In the genomic region with DNA sequence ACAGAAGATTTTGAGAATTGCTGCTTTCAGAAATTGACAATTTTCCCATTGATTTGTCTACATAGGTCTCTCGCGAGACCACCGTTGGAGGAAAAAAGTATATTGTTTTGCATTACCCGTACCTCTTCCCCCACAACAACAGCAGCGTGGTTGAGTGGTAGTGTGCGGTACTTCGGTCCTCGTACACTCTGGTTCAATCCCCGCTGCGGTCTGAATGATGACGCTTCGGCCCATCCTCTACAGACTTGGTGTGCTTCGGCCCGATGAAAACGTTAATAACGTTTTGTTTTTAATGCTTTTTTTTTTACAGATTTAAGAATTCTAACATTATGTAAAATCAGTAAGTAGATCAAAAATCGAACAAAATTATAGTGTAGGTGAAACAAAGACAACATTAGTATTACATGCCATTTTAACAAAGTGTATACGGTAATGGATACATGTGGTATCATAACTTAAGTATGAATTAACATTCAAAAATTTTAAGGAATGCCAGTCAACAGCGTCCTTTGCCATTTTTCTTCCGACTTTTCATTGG, we compare ENCODE assay signal across 2 worm cellular contexts.
TF ChIP-seq lines count a peak whose summit lies in the region.

Gene ZK816.3 (plus strand): TSS at position 488 of the 538 bp plus-strand sequence.

TF ChIP-seq in whole organism, L1 larva, 84 proteins besides CTCF, POLR2A, EP300 and RAD21 (continued from another document):
- TF ChIP-seq mep-1 (tag; optimal IDR thresholded peaks at IDR 0.05; lab: Kevin White, UChicago): peak; percentile 38
- TF ChIP-seq ceh-63 (GFP tag; optimal IDR thresholded peaks at IDR 0.05; lab: Kevin White, UChicago): no peak
- peak in 1 of 2 experiments; percentile 27 for TF ChIP-seq lsy-2 (tag; optimal IDR thresholded peaks at IDR 0.05; lab: Kevin White, UChicago)
- TF ChIP-seq skn-1 (tag; optimal IDR thresholded peaks at IDR 0.05; lab: Kevin White, UChicago): peak; percentile 46

TF ChIP-seq in whole organism, young adult, 124 proteins besides CTCF, POLR2A, EP300 and RAD21 (continued from another document):
- TF ChIP-seq F39B2.1 (GFP tag; IDR thresholded peaks at IDR 0.05; lab: Robert Waterston, UW) (no peak), ceh-100 (GFP tag; IDR thresholded peaks at IDR 0.05; lab: Robert Waterston, UW) (no peak), akir-1 (GFP tag; optimal IDR thresholded peaks at IDR 0.05; lab: Kevin White, UChicago) (peak; percentile 45), ztf-18 (tag; optimal IDR thresholded peaks at IDR 0.05; lab: Kevin White, UChicago) (peak; percentile 50), pha-4 (tag; optimal IDR thresholded peaks at IDR 0.05; lab: Kevin White, UChicago) (no peak), F10E7.11 (tag; optimal IDR thresholded peaks at IDR 0.05; lab: Kevin White, UChicago) (no peak), nfya-1 (tag; optimal IDR thresholded peaks at IDR 0.05; lab: Kevin White, UChicago; ENCODE audit: borderline replicate concordance, insufficient read depth) (no peak), egrh-3 (GFP tag; IDR thresholded peaks at IDR 0.05; lab: Robert Waterston, UW) (0 out of 2 replicates have a peak, but pooled peaks have one; percentile 7), hsf-1 (GFP tag; IDR thresholded peaks at IDR 0.05; lab: Robert Waterston, UW) (no peak), chd-7 (tag; optimal IDR thresholded peaks at IDR 0.05; lab: Kevin White, UChicago) (no peak), dpff-1 (tag; optimal IDR thresholded peaks at IDR 0.05; lab: Kevin White, UChicago) (no peak), lsl-1 (GFP tag; optimal IDR thresholded peaks at IDR 0.05; lab: Kevin White, UChicago) (no peak), fkh-3 (tag; optimal IDR thresholded peaks at IDR 0.05; lab: Kevin White, UChicago) (no peak), let-607 (tag; optimal IDR thresholded peaks at IDR 0.05; lab: Kevin White, UChicago) (no peak), attf-5 (GFP tag; optimal IDR thresholded peaks at IDR 0.05; lab: Kevin White, UChicago) (no peak), snpc-4 (GFP tag; optimal IDR thresholded peaks at IDR 0.05; lab: Kevin White, UChicago) (peak; percentile 57), snpc-4 (tag; optimal IDR thresholded peaks at IDR 0.05; lab: Kevin White, UChicago) (peak in 2 of 4 experiments; percentile 25 to 65), ekl-4 (GFP tag; IDR thresholded peaks at IDR 0.05; lab: Robert Waterston, UW) (no peak), madf-10 (tag; optimal IDR thresholded peaks at IDR 0.05; lab: Kevin White, UChicago) (peak; percentile 47), tbx-9 (tag; optimal IDR thresholded peaks at IDR 0.05; lab: Kevin White, UChicago; ENCODE audit: borderline replicate concordance) (no peak), tbp1 (GFP tag; optimal IDR thresholded peaks at IDR 0.05; lab: Kevin White, UChicago) (peak; percentile 85), ets-4 (GFP tag; optimal IDR thresholded peaks at IDR 0.05; lab: Kevin White, UChicago) (no peak), ceh-91 (GFP tag; IDR thresholded peaks at IDR 0.05; lab: Robert Waterston, UW) (no peak), dpl-1 (GFP tag; optimal IDR thresholded peaks at IDR 0.05; lab: Kevin White, UChicago) (no peak), dox-1 (GFP tag; IDR thresholded peaks at IDR 0.05; lab: Robert Waterston, UW) (peak; percentile 64; the same call in 1 of the 2 replicates), F33H1.4 (GFP tag; IDR thresholded peaks at IDR 0.05; lab: Robert Waterston, UW) (no peak), ceh-27 (GFP tag; optimal IDR thresholded peaks at IDR 0.05; lab: Kevin White, UChicago) (peak; percentile 78), rcor-1 (GFP tag; IDR thresholded peaks at IDR 0.05; lab: Robert Waterston, UW) (peak; percentile 69), hmg-20 (GFP tag; IDR thresholded peaks at IDR 0.05; lab: Robert Waterston, UW) (no peak), Y53F4B.3 (GFP tag; IDR thresholded peaks at IDR 0.05; lab: Robert Waterston, UW) (peak; percentile 49; the same call in 1 of the 2 replicates), unc-130 (GFP tag; optimal IDR thresholded peaks at IDR 0.05; lab: Kevin White, UChicago) (no peak), snpc-1.1 (tag; optimal IDR thresholded peaks at IDR 0.05; lab: Kevin White, UChicago; ENCODE audit: insufficient read depth) (peak; percentile 10), F37B4.10 (GFP tag; IDR thresholded peaks at IDR 0.05; lab: Robert Waterston, UW) (no peak), aptf-2 (GFP tag; conservative IDR thresholded peaks at IDR 0.05; lab: Robert Waterston, UW) (no peak), zfh-2 (GFP tag; conservative IDR thresholded peaks at IDR 0.05; lab: Robert Waterston, UW) (no peak), repo-1 (tag; optimal IDR thresholded peaks at IDR 0.05; lab: Kevin White, UChicago) (no peak), madf-8 (GFP tag; conservative IDR thresholded peaks at IDR 0.05; lab: Robert Waterston, UW) (no peak), attf-6 (GFP tag; IDR thresholded peaks at IDR 0.05; lab: Robert Waterston, UW) (no peak), lin-54 (GFP tag; optimal IDR thresholded peaks at IDR 0.05; lab: Kevin White, UChicago) (no peak), ztf-3 (GFP tag; optimal IDR thresholded peaks at IDR 0.05; lab: Kevin White, UChicago) (no peak), nhr-90 (tag; optimal IDR thresholded peaks at IDR 0.05; lab: Kevin White, UChicago) (peak; percentile 43), nhr-80 (tag; optimal IDR thresholded peaks at IDR 0.05; lab: Kevin White, UChicago) (peak; percentile 7), ztf-28 (GFP tag; IDR thresholded peaks at IDR 0.05; lab: Robert Waterston, UW) (no peak), sea-2 (GFP tag; IDR thresholded peaks at IDR 0.05; lab: Robert Waterston, UW) (no peak), lir-1 (GFP tag; conservative IDR thresholded peaks at IDR 0.05; lab: Robert Waterston, UW) (no peak), somi-1 (GFP tag; optimal IDR thresholded peaks at IDR 0.05; lab: Kevin White, UChicago) (no peak), F57A8.1 (GFP tag; optimal IDR thresholded peaks at IDR 0.05; lab: Kevin White, UChicago) (no peak), gei-17 (GFP tag; optimal IDR thresholded peaks at IDR 0.05; lab: Kevin White, UChicago) (no peak), B0261.1 (tag; optimal IDR thresholded peaks at IDR 0.05; lab: Kevin White, UChicago) (peak; percentile 64), hlh-12 (tag; optimal IDR thresholded peaks at IDR 0.05; lab: Kevin White, UChicago) (no peak), hrde-1 (tag; optimal IDR thresholded peaks at IDR 0.05; lab: Kevin White, UChicago; ENCODE audit: borderline replicate concordance) (no peak), ztf-26 (tag; optimal IDR thresholded peaks at IDR 0.05; lab: Kevin White, UChicago) (peak; percentile 14), Y95B8A.8 (GFP tag; IDR thresholded peaks at IDR 0.05; lab: Robert Waterston, UW) (no peak), athp-1 (tag; optimal IDR thresholded peaks at IDR 0.05; lab: Kevin White, UChicago) (no peak), him-1 (tag; optimal IDR thresholded peaks at IDR 0.05; lab: Kevin White, UChicago) (peak; percentile 78), nfyb-1 (GFP tag; IDR thresholded peaks at IDR 0.05; lab: Robert Waterston, UW) (no peak), ceh-40 (GFP tag; IDR thresholded peaks at IDR 0.05; lab: Robert Waterston, UW) (peak; percentile 33; the same call in 1 of the 2 replicates), ccch-3 (GFP tag; optimal IDR thresholded peaks at IDR 0.05; lab: Kevin White, UChicago) (no peak), T26A5.8 (tag; optimal IDR thresholded peaks at IDR 0.05; lab: Kevin White, UChicago) (no peak), lag-1 (GFP tag; IDR thresholded peaks at IDR 0.05; lab: Robert Waterston, UW) (no peak), snpc-1.3 (tag; optimal IDR thresholded peaks at IDR 0.05; lab: Kevin White, UChicago; ENCODE audit: insufficient read depth) (no peak), hmg-1.2 (GFP tag; IDR thresholded peaks at IDR 0.05; lab: Robert Waterston, UW) (peak; percentile 51), Y56A3A.18 (GFP tag; IDR thresholded peaks at IDR 0.05; lab: Robert Waterston, UW) (0 out of 2 replicates have a peak, but pooled peaks have one; percentile 66), nhr-179 (tag; optimal IDR thresholded peaks at IDR 0.05; lab: Kevin White, UChicago) (peak; percentile 23), Y67H2A.10 (GFP tag; conservative IDR thresholded peaks at IDR 0.05; lab: Robert Waterston, UW) (no peak), F22D6.2 (tag; optimal IDR thresholded peaks at IDR 0.05; lab: Kevin White, UChicago) (no peak), bed-2 (GFP tag; IDR thresholded peaks at IDR 0.05; lab: Robert Waterston, UW) (no peak), C06A6.2 (GFP tag; conservative IDR thresholded peaks at IDR 0.05; lab: Robert Waterston, UW) (no peak), lsy-27 (tag; optimal IDR thresholded peaks at IDR 0.05; lab: Kevin White, UChicago; ENCODE audit: borderline replicate concordance, insufficient read depth) (no peak), F49E8.2 (tag; optimal IDR thresholded peaks at IDR 0.05; lab: Kevin White, UChicago; ENCODE audit: insufficient read depth) (no peak), zim-3 (tag; optimal IDR thresholded peaks at IDR 0.05; lab: Kevin White, UChicago) (no peak), egl-44 (GFP tag; IDR thresholded peaks at IDR 0.05; lab: Robert Waterston, UW) (0 out of 2 replicates have a peak, but pooled peaks have one; percentile 41), B0019.2 (GFP tag; conservative IDR thresholded peaks at IDR 0.05; lab: Robert Waterston, UW) (no peak), efl-1 (GFP tag; optimal IDR thresholded peaks at IDR 0.05; lab: Kevin White, UChicago) (no peak), ama-1 (optimal IDR thresholded peaks at IDR 0.05; lab: Kevin White, UChicago) (no peak), ama-1 (GFP tag; optimal IDR thresholded peaks at IDR 0.05; lab: Kevin White, UChicago) (peak in 1 of 2 experiments; percentile 46), ztf-25 (GFP tag; IDR thresholded peaks at IDR 0.05; lab: Robert Waterston, UW) (peak; percentile 61; the same call in 1 of the 2 replicates), ztf-6 (GFP tag; IDR thresholded peaks at IDR 0.05; lab: Robert Waterston, UW) (no peak), mcd-1 (GFP tag; IDR thresholded peaks at IDR 0.05; lab: Robert Waterston, UW) (no peak), F23B12.7 (tag; optimal IDR thresholded peaks at IDR 0.05; lab: Kevin White, UChicago; ENCODE audit: insufficient read depth) (no peak), B0035.1 (tag; optimal IDR thresholded peaks at IDR 0.05; lab: Kevin White, UChicago) (no peak), unc-62 (GFP tag; optimal IDR thresholded peaks at IDR 0.05; lab: Kevin White, UChicago) (no peak), aptf-3 (GFP tag; IDR thresholded peaks at IDR 0.05; lab: Robert Waterston, UW) (no peak), let-526 (GFP tag; IDR thresholded peaks at IDR 0.05; lab: Robert Waterston, UW) (0 out of 2 replicates have a peak, but pooled peaks have one; percentile 48), ZK185.1 (tag; optimal IDR thresholded peaks at IDR 0.05; lab: Kevin White, UChicago; ENCODE audit: poor library complexity, severe bottlenecking) (peak; percentile 50), lin-35 (GFP tag; optimal IDR thresholded peaks at IDR 0.05; lab: Kevin White, UChicago) (no peak), cebp-1 (GFP tag; IDR thresholded peaks at IDR 0.05; lab: Robert Waterston, UW) (no peak), cebp-1 (tag; optimal IDR thresholded peaks at IDR 0.05; lab: Kevin White, UChicago) (peak; percentile 30), mxl-1 (tag; optimal IDR thresholded peaks at IDR 0.05; lab: Kevin White, UChicago) (peak; percentile 2), rpc-1 (optimal IDR thresholded peaks at IDR 0.05; lab: Kevin White, UChicago) (peak; percentile 77), rpc-1 (tag; optimal IDR thresholded peaks at IDR 0.05; lab: Kevin White, UChicago) (peak; percentile 85), lin-26 (GFP tag; IDR thresholded peaks at IDR 0.05; lab: Robert Waterston, UW) (peak; percentile 83)
